Worm (Caenorhabditis elegans) whole organism, L4 larva: Measurements from ENCODE around the gene C33D3.5.

Experiments
- Y105C5A.15 ChIP-seq: fragments of 200-800 bp; sonication (Bioruptor generic); IDR thresholded peaks from 2 replicates; pipeline ENCODE4 v1.3.6; 2022; ENCODE audit warnings: missing genetic modification characterization, missing compliant biosample characterization
- ceh-44 ChIP-seq: fragments of 200-800 bp; sonication (Bioruptor generic); IDR thresholded peaks from 2 replicates; pipeline ENCODE4 v1.3.6; 2022; ENCODE audit warnings: missing genetic modification reagents, missing genetic modification characterization, missing compliant biosample characterization
- lin-29 ChIP-seq: fragments of 200-800 bp; sonication (Bioruptor generic); IDR thresholded peaks from 2 replicates; pipeline ENCODE4 v1.3.6; 2022; ENCODE audit warnings: missing genetic modification reagents, missing genetic modification characterization, missing compliant biosample characterization
- lsy-2 ChIP-seq, 2 experiments: fragments of 150-350 bp in 1 of 2; sonication (generic microtip) in 1 of 2; optimal IDR thresholded peaks; 2 replicates each; lab custom pipeline; 2014 to 2017; ENCODE audit warnings: missing biosample characterization in 2 of 2, missing genetic modification characterization in 2 of 2
- mdl-1 ChIP-seq, 2 experiments: fragments of 150-350 bp in 1 of 2; sonication (generic microtip) in 1 of 2; optimal IDR thresholded peaks; 2 replicates each; lab custom pipeline; 2014 to 2017; ENCODE audit warnings: missing biosample characterization in 2 of 2, missing genetic modification characterization in 2 of 2
- mep-1 ChIP-seq: fragments of 150-350 bp; sonication (generic microtip); optimal IDR thresholded peaks from 3 replicates; lab custom pipeline; 2014; ENCODE audit warnings: missing biosample characterization, missing genetic modification characterization
- nhr-6 ChIP-seq: fragments of 150-350 bp; optimal IDR thresholded peaks from 2 replicates; lab custom pipeline; 2014; ENCODE audit warnings: missing biosample characterization, missing genetic modification characterization
- pqm-1 ChIP-seq: sonication (generic microtip); optimal IDR thresholded peaks from 2 replicates; lab custom pipeline; 2017; ENCODE audit warnings: missing biosample characterization, missing genetic modification characterization
- ztf-11 ChIP-seq: fragments of 150-350 bp; optimal IDR thresholded peaks from 2 replicates; lab custom pipeline; 2014; ENCODE audit warnings: missing biosample characterization, missing genetic modification characterization

- TF ChIP-seq ceh-44 (GFP tag; lab: Robert Waterston, UW) (no peak), mdl-1 (tag; optimal IDR thresholded peaks at IDR 0.05; lab: Kevin White, UChicago) (no peak), ztf-11 (tag; lab: Kevin White, UChicago) (no peak), Y105C5A.15 (no peak), mep-1 (tag; lab: Kevin White, UChicago) (no peak), nhr-6 (tag; lab: Kevin White, UChicago) (no peak), pqm-1 (tag; lab: Kevin White, UChicago) (no peak), lsy-2 (tag; optimal IDR thresholded peaks at IDR 0.05; lab: Kevin White, UChicago) (no peak), lin-29 (GFP tag; lab: Robert Waterston, UW) (no peak)
Observed at ce11 chrX:10444705-10445104, 46.4 kb upstream of the C33D3.5 start, which contains the start of gene C39B10.4.
